Worm (Caenorhabditis elegans) whole organism, L2 larva: ENCODE data around the gene fbxb-83.

Experiments
- C34F6.9 ChIP-seq: fragments of 150-350 bp; optimal IDR thresholded peaks from 2 replicates; lab custom pipeline; 2014; ENCODE audit warnings: missing biosample characterization, missing genetic modification characterization
- F13H6.1 ChIP-seq: sonication (generic microtip); optimal IDR thresholded peaks from 2 replicates; lab custom pipeline; 2016; ENCODE audit warnings: missing genetic modification characterization, missing compliant biosample characterization
- R02D3.7 ChIP-seq: fragments of 150-350 bp; optimal IDR thresholded peaks from 2 replicates; lab custom pipeline; 2014; ENCODE audit warnings: missing biosample characterization, missing genetic modification characterization
- Y55F3AM.14 ChIP-seq: fragments of 200-800 bp; sonication (Bioruptor generic); optimal IDR thresholded peaks from 2 replicates; lab custom pipeline; 2018; ENCODE audit warnings: mild to moderate bottlenecking, missing genetic modification characterization, missing compliant biosample characterization
- aly-2 ChIP-seq: fragments of 150-350 bp; optimal IDR thresholded peaks from 2 replicates; lab custom pipeline; 2014; ENCODE audit warnings: missing biosample characterization, missing genetic modification characterization
- ama-1 ChIP-seq: fragments of 150-350 bp; optimal IDR thresholded peaks from 2 replicates; lab custom pipeline; 2018; ENCODE audit warnings: inconsistent platforms
- blmp-1 ChIP-seq: sonication (generic microtip); optimal IDR thresholded peaks from 2 replicates; lab custom pipeline; 2017; ENCODE audit warnings: missing genetic modification characterization, mild to moderate bottlenecking, missing compliant biosample characterization, antibody characterized with exemption, moderate library complexity; ENCODE audit not compliant: insufficient read depth
- ceh-16 ChIP-seq: fragments of 150-350 bp; optimal IDR thresholded peaks from 2 replicates; lab custom pipeline; 2014; ENCODE audit warnings: missing biosample characterization, missing genetic modification characterization
- crh-2 ChIP-seq: sonication (generic microtip); optimal IDR thresholded peaks from 2 replicates; lab custom pipeline; 2017; ENCODE audit warnings: missing biosample characterization, missing genetic modification characterization
- egl-27 ChIP-seq: sonication (generic microtip); optimal IDR thresholded peaks from 3 replicates; lab custom pipeline; 2017; ENCODE audit warnings: missing biosample characterization, missing genetic modification reagents, missing genetic modification characterization
- elt-1 ChIP-seq: fragments of 150-350 bp; optimal IDR thresholded peaks from 2 replicates; lab custom pipeline; 2014; ENCODE audit warnings: missing biosample characterization, missing genetic modification characterization
- fos-1 ChIP-seq: fragments of 150-350 bp; optimal IDR thresholded peaks from 2 replicates; lab custom pipeline; 2014; ENCODE audit warnings: missing biosample characterization, missing genetic modification characterization
- gmeb-1 ChIP-seq: fragments of 150-350 bp; optimal IDR thresholded peaks from 2 replicates; lab custom pipeline; 2014; ENCODE audit warnings: missing biosample characterization, missing genetic modification characterization
- lin-13 ChIP-seq: fragments of 150-350 bp; optimal IDR thresholded peaks from 2 replicates; lab custom pipeline; 2014; ENCODE audit warnings: missing biosample characterization, missing genetic modification reagents, missing genetic modification characterization
- lin-39 ChIP-seq: fragments of 150-350 bp; optimal IDR thresholded peaks from 2 replicates; lab custom pipeline; 2014; ENCODE audit warnings: missing biosample characterization, missing genetic modification reagents, missing genetic modification characterization
- lsy-2 ChIP-seq, 2 experiments: fragments of 150-350 bp in 1 of 2; sonication (generic microtip) in 1 of 2; optimal IDR thresholded peaks; 2 replicates each; lab custom pipeline; 2014 to 2017; ENCODE audit warnings: missing biosample characterization in 2 of 2, missing genetic modification characterization in 2 of 2
- mbf-1 ChIP-seq: sonication (generic microtip); optimal IDR thresholded peaks from 2 replicates; lab custom pipeline; 2017; ENCODE audit warnings: missing biosample characterization, missing genetic modification characterization
- mdl-1 ChIP-seq, 2 experiments: fragments of 150-350 bp in 1 of 2; sonication (generic microtip) in 1 of 2; optimal IDR thresholded peaks; 2 replicates each; lab custom pipeline; 2017; ENCODE audit warnings: missing biosample characterization in 2 of 2, missing genetic modification characterization in 2 of 2
- nhr-10 ChIP-seq: sonication (generic microtip); optimal IDR thresholded peaks from 2 replicates; lab custom pipeline; 2017; ENCODE audit warnings: missing biosample characterization, missing genetic modification characterization
- nhr-11 ChIP-seq: fragments of 150-350 bp; optimal IDR thresholded peaks from 2 replicates; lab custom pipeline; 2014; ENCODE audit warnings: missing biosample characterization, missing genetic modification characterization
- nhr-12 ChIP-seq: fragments of 150-350 bp; optimal IDR thresholded peaks from 2 replicates; lab custom pipeline; 2014; ENCODE audit warnings: missing biosample characterization, missing genetic modification characterization
- nhr-129 ChIP-seq: fragments of 150-350 bp; optimal IDR thresholded peaks from 2 replicates; lab custom pipeline; 2014; ENCODE audit warnings: missing biosample characterization, missing genetic modification characterization
- nhr-23 ChIP-seq: fragments of 150-350 bp; optimal IDR thresholded peaks from 2 replicates; lab custom pipeline; 2014; ENCODE audit warnings: missing biosample characterization, missing genetic modification reagents, missing genetic modification characterization
- nhr-25 ChIP-seq: fragments of 150-350 bp; sonication (generic microtip); optimal IDR thresholded peaks from 3 replicates; lab custom pipeline; 2014; ENCODE audit warnings: missing biosample characterization, missing genetic modification characterization
- nhr-77 ChIP-seq: fragments of 150-350 bp; optimal IDR thresholded peaks from 2 replicates; lab custom pipeline; 2014; ENCODE audit warnings: missing biosample characterization, missing genetic modification characterization
- peb-1 ChIP-seq: fragments of 150-350 bp; optimal IDR thresholded peaks from 2 replicates; lab custom pipeline; 2014; ENCODE audit warnings: missing biosample characterization, missing genetic modification characterization
- sem-4 ChIP-seq: fragments of 150-350 bp; optimal IDR thresholded peaks from 2 replicates; lab custom pipeline; 2014; ENCODE audit warnings: missing biosample characterization, missing genetic modification reagents, missing genetic modification characterization
- skn-1 ChIP-seq: sonication (generic microtip); optimal IDR thresholded peaks from 2 replicates; lab custom pipeline; 2017; ENCODE audit warnings: missing biosample characterization, missing genetic modification characterization
- sma-9 ChIP-seq, 2 experiments: fragments of 150-350 bp in 1 of 2; sonication (generic microtip) in 1 of 2; optimal IDR thresholded peaks; 2 replicates each; lab custom pipeline; 2014 to 2016; ENCODE audit warnings: missing genetic modification characterization in 2 of 2, mild to moderate bottlenecking in 1 of 2, missing biosample characterization in 1 of 2, missing compliant biosample characterization in 1 of 2, missing genetic modification reagents in 1 of 2, moderate library complexity in 1 of 2
- snpc-4 ChIP-seq: fragments of 150-350 bp; optimal IDR thresholded peaks from 2 replicates; lab custom pipeline; 2014; ENCODE audit warnings: missing biosample characterization, missing genetic modification characterization
- unc-39 ChIP-seq: fragments of 150-350 bp; optimal IDR thresholded peaks from 2 replicates; lab custom pipeline; 2014; ENCODE audit warnings: missing biosample characterization, missing genetic modification characterization
- unc-55 ChIP-seq: fragments of 150-350 bp; sonication (generic microtip); optimal IDR thresholded peaks from 3 replicates; lab custom pipeline; 2014; ENCODE audit warnings: missing biosample characterization, missing genetic modification reagents, missing genetic modification characterization
- unc-62 ChIP-seq: fragments of 150-350 bp; optimal IDR thresholded peaks from 2 replicates; lab custom pipeline; 2014; ENCODE audit warnings: missing biosample characterization, missing genetic modification reagents, missing genetic modification characterization
- zag-1 ChIP-seq: fragments of 150-350 bp; optimal IDR thresholded peaks from 2 replicates; lab custom pipeline; 2014; ENCODE audit warnings: missing biosample characterization, missing genetic modification characterization
- ztf-1 ChIP-seq: fragments of 200-800 bp; sonication (Bioruptor generic); conservative IDR thresholded peaks from 2 replicates; pipeline ENCODE4 v1.3.6; 2022; ENCODE audit warnings: missing genetic modification characterization, missing compliant biosample characterization
- ztf-11 ChIP-seq: sonication (generic microtip); optimal IDR thresholded peaks from 2 replicates; lab custom pipeline; 2017; ENCODE audit warnings: missing biosample characterization, missing genetic modification characterization

Gene fbxb-83

DNA sequence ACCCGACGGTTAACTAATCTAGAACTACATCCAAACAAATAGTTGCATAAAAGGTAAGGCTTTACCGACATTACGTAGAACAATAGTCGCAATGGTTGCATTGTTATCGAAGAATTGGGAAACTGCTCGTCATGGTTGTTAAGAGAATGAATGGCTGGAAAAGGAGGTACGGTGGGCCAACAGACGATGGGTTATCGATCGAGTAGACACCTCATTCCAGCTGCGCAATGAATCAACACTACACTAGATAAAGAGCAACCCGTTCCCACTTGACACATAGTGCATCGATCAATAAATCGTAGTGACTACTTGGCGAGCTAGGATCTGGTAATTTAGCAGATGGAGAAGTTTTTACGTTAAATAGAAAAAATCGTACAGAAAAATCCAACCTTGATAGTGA is at the start of gene fbxb-83, which contains the start of gene T17A3.12:
Gene fbxb-83, minus strand, starts transcription at position 134 of the 400 bp plus-strand sequence.
Gene T17A3.12, minus strand, starts transcription at position 101 of the 400 bp plus-strand sequence.
- TF ChIP-seq peb-1 (tag; lab: Kevin White, UChicago) = no peak
- TF ChIP-seq nhr-25 (tag; lab: Kevin White, UChicago) = no peak
- TF ChIP-seq unc-62 (GFP tag; lab: Kevin White, UChicago) = no peak
- no peak for TF ChIP-seq mbf-1 (tag; lab: Kevin White, UChicago)
- TF ChIP-seq nhr-12 (tag; lab: Kevin White, UChicago) = no peak
- TF ChIP-seq gmeb-1 (tag; lab: Kevin White, UChicago) = no peak
- no peak for TF ChIP-seq mdl-1 (tag; optimal IDR thresholded peaks at IDR 0.05; lab: Kevin White, UChicago)
- TF ChIP-seq sem-4 (tag; lab: Kevin White, UChicago) = no peak
- no peak for TF ChIP-seq skn-1 (tag; lab: Kevin White, UChicago)
- no peak for TF ChIP-seq lsy-2 (tag; optimal IDR thresholded peaks at IDR 0.05; lab: Kevin White, UChicago)
- TF ChIP-seq ceh-16 (tag; lab: Kevin White, UChicago) = no peak
- TF ChIP-seq ztf-11 = no peak
- TF ChIP-seq ama-1 (lab: Kevin White, UChicago) = no peak
- no peak for TF ChIP-seq crh-2 (tag; lab: Kevin White, UChicago)
- TF ChIP-seq snpc-4 (tag; lab: Kevin White, UChicago) = no peak
- no peak for TF ChIP-seq aly-2 (tag; lab: Kevin White, UChicago)
- TF ChIP-seq elt-1 (tag; lab: Kevin White, UChicago) = no peak
- TF ChIP-seq, all 48 proteins: peak for 0

DNA sequence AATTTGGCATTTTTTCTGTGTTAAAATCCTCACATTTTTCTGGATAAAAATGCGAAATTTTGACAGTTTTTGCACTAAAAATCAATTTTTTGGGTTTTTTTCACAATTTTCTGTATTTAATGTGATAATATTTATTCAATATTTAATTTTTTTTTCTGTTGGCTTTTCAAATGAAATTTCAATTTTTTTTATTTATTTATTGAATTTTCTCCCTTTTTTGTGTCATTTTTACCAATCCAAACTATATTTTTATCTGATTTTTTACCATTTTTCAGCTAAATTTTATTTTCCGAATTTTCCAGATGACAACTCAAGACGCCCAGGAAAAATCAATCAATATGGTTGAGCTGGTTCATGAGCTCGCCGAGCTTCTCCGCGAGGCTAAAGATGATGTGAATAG is 49.1 kb upstream of the fbxb-83 start, which contains the start of gene F40G9.17:
Gene F40G9.17, plus strand, starts transcription at position 301 of the 400 bp plus-strand sequence.
- TF ChIP-seq lin-13 = no peak
- TF ChIP-seq nhr-12 (tag; lab: Kevin White, UChicago) = no peak
- no peak for TF ChIP-seq sma-9 (GFP tag; optimal IDR thresholded peaks at IDR 0.05; lab: Kevin White, UChicago)
- no peak for TF ChIP-seq sma-9 (tag; optimal IDR thresholded peaks at IDR 0.05; lab: Kevin White, UChicago)
- TF ChIP-seq sem-4 (tag; lab: Kevin White, UChicago) = no peak
- no peak for TF ChIP-seq fos-1 (tag; lab: Kevin White, UChicago)
- TF ChIP-seq aly-2 (tag; lab: Kevin White, UChicago) = no peak
- TF ChIP-seq elt-1 (tag; lab: Kevin White, UChicago) = no peak
- no peak for TF ChIP-seq F13H6.1 (tag; lab: Kevin White, UChicago)
- TF ChIP-seq R02D3.7 (tag; lab: Kevin White, UChicago) = no peak
- TF ChIP-seq nhr-23 (tag; lab: Kevin White, UChicago) = no peak
- TF ChIP-seq zag-1 (tag; lab: Kevin White, UChicago) = no peak
- no peak for TF ChIP-seq nhr-10
- TF ChIP-seq mdl-1 (tag; optimal IDR thresholded peaks at IDR 0.05; lab: Kevin White, UChicago) = no peak
- no peak for TF ChIP-seq C34F6.9 (tag; lab: Kevin White, UChicago)
- TF ChIP-seq egl-27 (tag; lab: Kevin White, UChicago) = no peak
- TF ChIP-seq Y55F3AM.14 (GFP tag; lab: Kevin White, UChicago) = no peak
- TF ChIP-seq nhr-77 (tag; lab: Kevin White, UChicago) = no peak

DNA sequence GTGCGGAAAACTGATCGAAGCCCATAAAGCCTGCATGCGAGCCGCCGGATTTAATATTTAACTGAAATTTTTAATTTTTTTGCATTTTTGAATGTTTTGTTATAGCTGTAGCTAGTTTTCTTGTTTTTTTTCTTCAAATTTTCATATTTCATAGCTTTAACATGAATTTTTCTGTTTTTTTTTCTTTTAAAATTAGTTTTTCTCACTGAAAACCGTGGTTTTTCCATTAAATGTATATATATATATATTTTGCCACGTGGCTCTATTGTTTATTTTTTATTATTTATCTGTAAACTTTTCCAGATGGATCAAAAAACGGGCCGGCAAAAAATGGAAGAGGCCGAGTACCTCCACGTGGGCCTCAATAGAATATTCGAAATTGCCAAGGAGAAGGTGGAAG is 46.8 kb upstream of the fbxb-83 start, which contains the start of gene sec-20:
Gene sec-20, plus strand, starts transcription at position 301 of the 400 bp plus-strand sequence.
- TF ChIP-seq mdl-1 (tag; optimal IDR thresholded peaks at IDR 0.05; lab: Kevin White, UChicago) (no peak), F13H6.1 (tag; lab: Kevin White, UChicago) (no peak), elt-1 (tag; lab: Kevin White, UChicago) (no peak), fos-1 (tag; lab: Kevin White, UChicago) (no peak), sma-9 (GFP tag; optimal IDR thresholded peaks at IDR 0.05; lab: Kevin White, UChicago) (no peak), sma-9 (tag; optimal IDR thresholded peaks at IDR 0.05; lab: Kevin White, UChicago) (no peak), blmp-1 (tag; lab: Kevin White, UChicago) (no peak), nhr-129 (no peak), lin-39 (tag; lab: Kevin White, UChicago) (no peak), nhr-11 (tag; lab: Kevin White, UChicago) (no peak), ama-1 (lab: Kevin White, UChicago) (no peak), unc-55 (no peak), ztf-1 (GFP tag; lab: Robert Waterston, UW) (no peak), unc-39 (tag; lab: Kevin White, UChicago) (no peak), gmeb-1 (tag; lab: Kevin White, UChicago) (no peak)
